Worm (Caenorhabditis elegans): ENCODE results near the gene F36H9.7.

ce11 chrV:1788157-1788556 is 13.4 kb upstream of the F36H9.7 start, which contains the start of gene F36H9.2:
- TF ChIP-seq nhr-25 (tag; optimal IDR thresholded peaks at IDR 0.05; ENCODE audit: borderline replicate concordance, insufficient read depth) (no peak), nhr-11 (tag; optimal IDR thresholded peaks at IDR 0.05) (no peak), pha-4 (GFP tag; IDR thresholded peaks at IDR 0.05) (no peak), pha-4 (tag; optimal IDR thresholded peaks at IDR 0.05) (no peak), dmd-8 (GFP tag; IDR thresholded peaks at IDR 0.05) (no peak), saeg-2 (GFP tag; IDR thresholded peaks at IDR 0.05) (no peak), madf-9 (GFP tag; conservative IDR thresholded peaks at IDR 0.05) (no peak), lin-39 (tag; optimal IDR thresholded peaks at IDR 0.05) (no peak), daf-8 (GFP tag; IDR thresholded peaks at IDR 0.05) (no peak), nhr-42 (GFP tag; IDR thresholded peaks at IDR 0.05) (no peak), hlh-30 (tag; optimal IDR thresholded peaks at IDR 0.05; ENCODE audit: insufficient read depth) (no peak), dmd-6 (GFP tag; IDR thresholded peaks at IDR 0.05) (no peak)
